Fruit fly (Drosophila melanogaster): ENCODE measurements around the gene CG11927.

CG11927 gene

dm6 chr2L:4861503-4861902 lies 13.9 kb downstream of the CG11927 start (continued):
- TF ChIP-seq pb (GFP tag; optimal IDR thresholded peaks at IDR 0.05) (no peak), Lpt (GFP tag; optimal IDR thresholded peaks at IDR 0.05) (no peak), lab (GFP tag; optimal IDR thresholded peaks at IDR 0.05) (peak; percentile 76), Kr (GFP tag; optimal IDR thresholded peaks at IDR 0.05) (no peak), CG10979 (tag; optimal IDR thresholded peaks at IDR 0.05) (no peak), corto (GFP tag; optimal IDR thresholded peaks at IDR 0.05) (no peak), CG10267 (tag; optimal IDR thresholded peaks at IDR 0.05) (no peak), NFAT (GFP tag; IDR thresholded peaks at IDR 0.05) (peak; percentile 49; the same call in 1 of the 2 replicates), CG13123 (GFP tag; optimal IDR thresholded peaks at IDR 0.05) (no peak), Mrtf (GFP tag; IDR thresholded peaks at IDR 0.05) (0 out of 3 replicates have a peak, but pooled peaks have one; percentile 56), Blimp-1 (GFP tag; optimal IDR thresholded peaks at IDR 0.05) (no peak), Chrac-16 (GFP tag; optimal IDR thresholded peaks at IDR 0.05) (no peak), CG31441 (GFP tag; IDR thresholded peaks at IDR 0.05) (no peak), sens-2 (GFP tag; IDR thresholded peaks at IDR 0.05) (no peak), CG31365 (tag; optimal IDR thresholded peaks at IDR 0.05) (no peak), H2.0 (GFP tag; IDR thresholded peaks at IDR 0.05) (no peak), CG17829 (tag; optimal IDR thresholded peaks at IDR 0.05) (no peak), Lim3 (GFP tag; IDR thresholded peaks at IDR 0.05) (no peak), CG7963 (GFP tag; IDR thresholded peaks at IDR 0.05; ENCODE audit: partially characterized antibody) (no peak), CG3065 (GFP tag; optimal IDR thresholded peaks at IDR 0.05) (no peak), kni (GFP tag; optimal IDR thresholded peaks at IDR 0.05) (no peak), dati (GFP tag; IDR thresholded peaks at IDR 0.05) (no peak), CoRest (tag; optimal IDR thresholded peaks at IDR 0.05) (peak; percentile 5), D (optimal IDR thresholded peaks at IDR 0.05) (no peak), D (GFP tag; optimal IDR thresholded peaks at IDR 0.05) (no peak), CG18764 (GFP tag; optimal IDR thresholded peaks at IDR 0.05) (no peak), CkIIα-i1 (GFP tag; IDR thresholded peaks at IDR 0.05) (no peak), mirr (GFP tag; optimal IDR thresholded peaks at IDR 0.05) (no peak), trh (GFP tag; optimal IDR thresholded peaks at IDR 0.05) (no peak), E2f1 (GFP tag; IDR thresholded peaks at IDR 0.05) (peak; percentile 50; the same call in 1 of the 2 replicates), CG11504 (tag; optimal IDR thresholded peaks at IDR 0.05) (no peak), CG2712 (tag; optimal IDR thresholded peaks at IDR 0.05) (no peak), ap (GFP tag; IDR thresholded peaks at IDR 0.05) (no peak), az2 (GFP tag; optimal IDR thresholded peaks at IDR 0.05) (peak; percentile 7), CG16779 (GFP tag; IDR thresholded peaks at IDR 0.05) (no peak), nom (GFP tag; optimal IDR thresholded peaks at IDR 0.05) (no peak), ewg (GFP tag; optimal IDR thresholded peaks at IDR 0.05) (no peak), CG10543 (GFP tag; optimal IDR thresholded peaks at IDR 0.05) (no peak), CG4282 (GFP tag; optimal IDR thresholded peaks at IDR 0.05) (no peak), stc (GFP tag; IDR thresholded peaks at IDR 0.05) (0 out of 2 replicates have a peak, but pooled peaks have one; percentile 27), Dp (GFP tag; optimal IDR thresholded peaks at IDR 0.05) (no peak), YL-1 (GFP tag; optimal IDR thresholded peaks at IDR 0.05) (no peak), Xrp1 (GFP tag; IDR thresholded peaks at IDR 0.05) (peak; percentile 66), Hmr (GFP tag; optimal IDR thresholded peaks at IDR 0.05) (peak; percentile 23), CG8290 (GFP tag; optimal IDR thresholded peaks at IDR 0.05) (no peak), CG8290 (tag; optimal IDR thresholded peaks at IDR 0.05) (no peak), tx (GFP tag; optimal IDR thresholded peaks at IDR 0.05) (no peak), slbo (GFP tag; IDR thresholded peaks at IDR 0.05) (peak; percentile 65), CG4617 (GFP tag; optimal IDR thresholded peaks at IDR 0.05; ENCODE audit: borderline replicate concordance) (no peak), hth (optimal IDR thresholded peaks at IDR 0.05) (no peak), Lhr (GFP tag; optimal IDR thresholded peaks at IDR 0.05) (no peak), CG12071 (GFP tag; optimal IDR thresholded peaks at IDR 0.05) (peak; percentile 45), pum (GFP tag; optimal IDR thresholded peaks at IDR 0.05) (no peak)
